Worm (Caenorhabditis elegans) whole organism, young adult: ENCODE results near the gene abu-13.

Source experiments
- B0336.3 ChIP-seq: fragments of 200-800 bp; sonication (Bioruptor generic); IDR thresholded peaks from 2 replicates; pipeline ENCODE4 v1.3.6; 2022; ENCODE audit warnings: missing genetic modification characterization, missing compliant biosample characterization
- C06A6.2 ChIP-seq: fragments of 200-800 bp; sonication (Bioruptor generic); conservative IDR thresholded peaks from 2 replicates; pipeline ENCODE4 v1.3.6; 2022; ENCODE audit warnings: missing genetic modification characterization, missing compliant biosample characterization
- C17E4.6 ChIP-seq: fragments of 200-800 bp; sonication (Bioruptor generic); IDR thresholded peaks from 2 replicates; pipeline ENCODE4 v1.3.6; 2022; ENCODE audit warnings: missing genetic modification reagents, missing genetic modification characterization, missing compliant biosample characterization
- F10E7.11 ChIP-seq: sonication (generic microtip); optimal IDR thresholded peaks from 2 replicates; lab custom pipeline; 2017; ENCODE audit warnings: mild to moderate bottlenecking, missing genetic modification characterization, moderate library complexity, missing compliant biosample characterization
- F49E8.2 ChIP-seq: sonication (generic microtip); optimal IDR thresholded peaks from 3 replicates; lab custom pipeline; 2017; ENCODE audit warnings: missing genetic modification characterization, mild to moderate bottlenecking, missing compliant biosample characterization, antibody characterized with exemption, moderate library complexity; ENCODE audit not compliant: insufficient read depth
- F55B11.4 ChIP-seq: sonication (generic microtip); optimal IDR thresholded peaks from 2 replicates; lab custom pipeline; 2016; ENCODE audit warnings: missing compliant biosample characterization, missing genetic modification characterization, borderline replicate concordance; ENCODE audit not compliant: insufficient read depth
- F57C9.4 ChIP-seq: sonication (generic microtip); optimal IDR thresholded peaks from 2 replicates; lab custom pipeline; 2017; ENCODE audit warnings: mild to moderate bottlenecking, missing genetic modification characterization, missing compliant biosample characterization
- Y67H2A.10 ChIP-seq: fragments of 200-800 bp; sonication (Bioruptor generic); conservative IDR thresholded peaks from 2 replicates; pipeline ENCODE4 v1.3.6; 2022; ENCODE audit warnings: missing genetic modification reagents, missing genetic modification characterization, missing compliant biosample characterization
- Y79H2A.3 ChIP-seq: fragments of 200-800 bp; sonication (Bioruptor generic); conservative IDR thresholded peaks from 2 replicates; pipeline ENCODE4 v1.3.6; 2022; ENCODE audit warnings: missing genetic modification reagents, missing genetic modification characterization, missing compliant biosample characterization
- akir-1 ChIP-seq: fragments of 200-800 bp; sonication (Bioruptor generic); optimal IDR thresholded peaks from 2 replicates; lab custom pipeline; 2018; ENCODE audit warnings: mild to moderate bottlenecking, missing genetic modification characterization, moderate library complexity, missing compliant biosample characterization
- aptf-2 ChIP-seq: fragments of 200-800 bp; sonication (Bioruptor generic); conservative IDR thresholded peaks from 2 replicates; pipeline ENCODE4 v1.3.6; 2022; ENCODE audit warnings: missing genetic modification reagents, missing genetic modification characterization, missing compliant biosample characterization
- aptf-3 ChIP-seq: fragments of 200-800 bp; sonication (Bioruptor generic); IDR thresholded peaks from 2 replicates; pipeline ENCODE4 v1.3.6; 2022; ENCODE audit warnings: missing genetic modification characterization, missing compliant biosample characterization
- attf-3 ChIP-seq: fragments of 200-800 bp; sonication (Bioruptor generic); conservative IDR thresholded peaks from 2 replicates; pipeline ENCODE4 v1.3.6; 2022; ENCODE audit warnings: missing genetic modification reagents, missing genetic modification characterization, missing compliant biosample characterization
- ceh-27 ChIP-seq: fragments of 200-800 bp; sonication (Bioruptor generic); optimal IDR thresholded peaks from 2 replicates; lab custom pipeline; 2018; ENCODE audit warnings: mild to moderate bottlenecking, missing genetic modification characterization, moderate library complexity, missing compliant biosample characterization
- dox-1 ChIP-seq: fragments of 200-800 bp; sonication (Bioruptor generic); IDR thresholded peaks from 2 replicates; pipeline ENCODE4 v1.3.6; 2022; ENCODE audit warnings: missing genetic modification reagents, missing genetic modification characterization, missing compliant biosample characterization
- dpff-1 ChIP-seq: sonication (generic microtip); optimal IDR thresholded peaks from 2 replicates; lab custom pipeline; 2017; ENCODE audit warnings: mild to moderate bottlenecking, missing genetic modification characterization, missing compliant biosample characterization
- efl-1 ChIP-seq: fragments of 150-350 bp; optimal IDR thresholded peaks from 2 replicates; lab custom pipeline; 2014; ENCODE audit warnings: missing biosample characterization, missing genetic modification reagents, missing genetic modification characterization
- gei-17 ChIP-seq: fragments of 200-800 bp; sonication (Bioruptor generic); optimal IDR thresholded peaks from 2 replicates; lab custom pipeline; 2018; ENCODE audit warnings: mild to moderate bottlenecking, missing genetic modification characterization, missing compliant biosample characterization
- him-1 ChIP-seq: sonication (generic microtip); optimal IDR thresholded peaks from 2 replicates; lab custom pipeline; 2016; ENCODE audit warnings: missing genotype, missing genetic modification reagents, missing genetic modification characterization, missing compliant biosample characterization
- let-607 ChIP-seq, 2 experiments: fragments of 200-800 bp in 1 of 2; sonication (Bioruptor generic) in 1 of 2; sonication (generic microtip) in 1 of 2; optimal IDR thresholded peaks; 2 replicates each; lab custom pipeline; 2016 to 2018; ENCODE audit warnings: mild to moderate bottlenecking in 2 of 2, missing compliant biosample characterization in 2 of 2, missing genetic modification characterization in 2 of 2, moderate library complexity in 2 of 2, missing genotype in 1 of 2
- lin-54 ChIP-seq: fragments of 200-800 bp; sonication (Bioruptor generic); optimal IDR thresholded peaks from 2 replicates; lab custom pipeline; 2018; ENCODE audit warnings: mild to moderate bottlenecking, missing genetic modification characterization, missing compliant biosample characterization
- lsy-27 ChIP-seq: sonication (generic microtip); optimal IDR thresholded peaks from 2 replicates; lab custom pipeline; 2017; ENCODE audit warnings: missing genetic modification characterization, mild to moderate bottlenecking, missing compliant biosample characterization, antibody characterized with exemption, missing genotype, borderline replicate concordance; ENCODE audit not compliant: insufficient read depth
- madf-6 ChIP-seq: fragments of 200-800 bp; sonication (Bioruptor generic); IDR thresholded peaks from 2 replicates; pipeline ENCODE4 v1.3.6; 2022; ENCODE audit warnings: missing genetic modification reagents, missing genetic modification characterization, missing compliant biosample characterization
- mxl-1 ChIP-seq: sonication (generic microtip); optimal IDR thresholded peaks from 2 replicates; lab custom pipeline; 2016; ENCODE audit warnings: missing genetic modification characterization, missing compliant biosample characterization
- nhr-27 ChIP-seq: fragments of 200-800 bp; sonication (Bioruptor generic); optimal IDR thresholded peaks from 2 replicates; lab custom pipeline; 2018; ENCODE audit warnings: mild to moderate bottlenecking, missing genetic modification characterization, moderate library complexity, missing compliant biosample characterization
- pbrm-1 ChIP-seq: fragments of 200-800 bp; sonication (Bioruptor generic); IDR thresholded peaks from 2 replicates; pipeline ENCODE4 v1.3.6; 2022; ENCODE audit warnings: missing genetic modification reagents, missing genetic modification characterization, missing compliant biosample characterization
- rcor-1 ChIP-seq: fragments of 200-800 bp; sonication (Bioruptor generic); IDR thresholded peaks from 2 replicates; pipeline ENCODE4 v1.3.6; 2022; ENCODE audit warnings: missing genetic modification reagents, missing genetic modification characterization, missing compliant biosample characterization
- sdz-38 ChIP-seq: sonication (generic microtip); optimal IDR thresholded peaks from 2 replicates; lab custom pipeline; 2016; ENCODE audit warnings: missing genotype, missing genetic modification characterization, missing compliant biosample characterization
- snpc-1.3 ChIP-seq: sonication (generic microtip); optimal IDR thresholded peaks from 2 replicates; lab custom pipeline; 2017; ENCODE audit warnings: missing genetic modification characterization, mild to moderate bottlenecking, missing compliant biosample characterization, antibody characterized with exemption, moderate library complexity, missing genotype, missing genetic modification reagents; ENCODE audit not compliant: insufficient read depth
- somi-1 ChIP-seq: fragments of 200-800 bp; sonication (Bioruptor generic); optimal IDR thresholded peaks from 2 replicates; lab custom pipeline; 2018; ENCODE audit warnings: mild to moderate bottlenecking, missing genetic modification characterization, missing compliant biosample characterization
- sptf-2 ChIP-seq: fragments of 200-800 bp; sonication (Bioruptor generic); optimal IDR thresholded peaks from 2 replicates; lab custom pipeline; 2018; ENCODE audit warnings: mild to moderate bottlenecking, missing genetic modification characterization, missing compliant biosample characterization
- tlf-1 ChIP-seq: fragments of 200-800 bp; sonication (Bioruptor generic); optimal IDR thresholded peaks from 2 replicates; lab custom pipeline; 2018; ENCODE audit warnings: mild to moderate bottlenecking, missing genetic modification characterization, missing compliant biosample characterization
- zfh-2 ChIP-seq: fragments of 200-800 bp; sonication (Bioruptor generic); conservative IDR thresholded peaks from 2 replicates; pipeline ENCODE4 v1.3.6; 2022; ENCODE audit warnings: missing genetic modification reagents, missing genetic modification characterization, missing compliant biosample characterization
- ztf-25 ChIP-seq: fragments of 200-800 bp; sonication (Bioruptor generic); IDR thresholded peaks from 2 replicates; pipeline ENCODE4 v1.3.6; 2022; ENCODE audit warnings: missing genetic modification reagents, missing genetic modification characterization, missing compliant biosample characterization

Gene abu-13

DNA sequence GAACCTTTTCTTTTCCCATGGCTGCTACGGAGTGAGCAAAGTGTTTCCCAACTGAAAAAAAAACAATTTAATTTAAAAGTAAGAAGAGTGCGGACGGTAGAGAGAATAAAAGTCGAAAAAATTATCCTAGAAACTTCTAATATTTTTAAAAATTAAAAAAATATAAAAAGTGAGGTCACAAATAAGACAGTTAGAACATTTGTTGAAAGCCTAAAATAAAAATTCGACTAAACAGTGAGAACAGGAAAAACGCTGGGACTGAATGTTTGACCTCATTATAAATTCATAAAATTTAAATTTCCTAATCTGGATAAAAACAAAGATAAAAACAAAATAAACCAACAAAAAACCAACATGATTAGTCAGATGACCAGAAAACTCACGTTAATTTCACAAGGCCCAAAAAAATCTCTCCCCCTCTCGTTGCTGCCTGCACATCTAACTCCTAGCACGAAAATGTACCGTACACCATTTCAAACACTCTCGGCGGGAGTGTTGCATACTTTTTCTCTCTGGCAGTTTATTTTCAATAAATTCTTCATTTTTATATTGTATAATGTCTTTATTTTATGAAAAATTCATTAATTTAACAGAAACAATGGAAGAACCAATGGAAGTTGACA, 26.1 kb upstream of the abu-13 start, which contains the start of the genes eef-1A.1 and rfc-4 (continued):
- TF ChIP-seq sptf-2 (GFP tag; lab: Kevin White, UChicago), result no peak
- no peak for TF ChIP-seq F10E7.11
- TF ChIP-seq madf-6 (GFP tag; lab: Robert Waterston, UW), result peak; percentile 91
- no peak for TF ChIP-seq mxl-1
- no peak for TF ChIP-seq aptf-3
- TF ChIP-seq F49E8.2 (tag; lab: Kevin White, UChicago), result peak; percentile 89
- no peak for TF ChIP-seq ztf-25 (GFP tag; lab: Robert Waterston, UW)
- TF ChIP-seq him-1 (tag; lab: Kevin White, UChicago), result peak; percentile 60
- TF ChIP-seq pbrm-1, result peak; percentile 93
- peak; percentile 95 for TF ChIP-seq snpc-1.3
- TF ChIP-seq dox-1 (GFP tag; lab: Robert Waterston, UW), result peak; percentile 93
- no peak for TF ChIP-seq aptf-2 (GFP tag; lab: Robert Waterston, UW)
- TF ChIP-seq F55B11.4 (tag; lab: Kevin White, UChicago), result no peak
- peak; percentile 98 for TF ChIP-seq lin-54 (GFP tag; lab: Kevin White, UChicago)
- no peak for TF ChIP-seq akir-1 (GFP tag; lab: Kevin White, UChicago)
- peak; percentile 74; the same call in 1 of the 2 replicates for TF ChIP-seq Y67H2A.10
- TF ChIP-seq Y79H2A.3 (GFP tag; lab: Robert Waterston, UW), result no peak
- peak; percentile 66 to 84 for TF ChIP-seq let-607 (tag; optimal IDR thresholded peaks at IDR 0.05; lab: Kevin White, UChicago)
- TF ChIP-seq sdz-38 (tag; lab: Kevin White, UChicago), result no peak
- TF ChIP-seq gei-17 (GFP tag; lab: Kevin White, UChicago), result peak; percentile 58
- TF ChIP-seq attf-3, result peak; percentile 91
- TF ChIP-seq efl-1, result peak; percentile 89
- peak; percentile 72 for TF ChIP-seq somi-1 (GFP tag; lab: Kevin White, UChicago)
- peak; percentile 90 for TF ChIP-seq rcor-1
- no peak for TF ChIP-seq F57C9.4 (tag; lab: Kevin White, UChicago)

DNA sequence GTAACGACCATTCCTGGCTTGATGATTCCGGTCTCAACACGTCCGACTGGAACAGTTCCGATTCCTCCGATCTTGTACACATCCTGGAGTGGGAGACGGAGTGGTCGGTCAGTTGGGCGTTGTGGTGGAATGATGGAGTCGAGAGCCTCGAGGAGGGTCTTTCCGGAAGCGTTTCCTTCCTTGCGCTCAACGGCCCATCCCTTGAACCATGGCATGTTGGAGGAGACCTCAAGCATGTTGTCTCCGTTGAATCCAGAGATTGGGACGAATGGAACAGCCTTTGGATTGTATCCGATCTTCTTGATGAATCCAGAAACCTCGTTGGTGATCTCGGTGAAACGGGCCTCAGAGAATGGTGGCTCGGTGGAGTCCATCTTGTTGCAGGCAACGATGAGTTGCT, 25.0 kb upstream of the abu-13 start:
- TF ChIP-seq C17E4.6 (GFP tag; lab: Robert Waterston, UW), result no peak
- TF ChIP-seq dox-1 (GFP tag; lab: Robert Waterston, UW), result peak; percentile 33; the same call in 1 of the 2 replicates
- no peak for TF ChIP-seq dpff-1 (tag; lab: Kevin White, UChicago)
- TF ChIP-seq C06A6.2 (GFP tag; lab: Robert Waterston, UW), result no peak
- no peak for TF ChIP-seq nhr-27 (tag; lab: Kevin White, UChicago)
- no peak for TF ChIP-seq tlf-1
- no peak for TF ChIP-seq aptf-2 (GFP tag; lab: Robert Waterston, UW)
- peak; percentile 67; the same call in 1 of the 2 replicates for TF ChIP-seq zfh-2 (GFP tag; lab: Robert Waterston, UW)
- TF ChIP-seq B0336.3, result no peak
- TF ChIP-seq ceh-27 (GFP tag; lab: Kevin White, UChicago), result no peak
- no peak for TF ChIP-seq somi-1 (GFP tag; lab: Kevin White, UChicago)
- peak; percentile 10 for TF ChIP-seq efl-1
- 0 out of 2 replicates have a peak, but pooled peaks have one; percentile 19 for TF ChIP-seq pbrm-1
- no peak for TF ChIP-seq Y79H2A.3 (GFP tag; lab: Robert Waterston, UW)
- TF ChIP-seq lsy-27 (tag; lab: Kevin White, UChicago), result no peak
